Fruit fly (Drosophila melanogaster): ENCODE results near the gene CG8852.

CG8852 gene

DNA sequence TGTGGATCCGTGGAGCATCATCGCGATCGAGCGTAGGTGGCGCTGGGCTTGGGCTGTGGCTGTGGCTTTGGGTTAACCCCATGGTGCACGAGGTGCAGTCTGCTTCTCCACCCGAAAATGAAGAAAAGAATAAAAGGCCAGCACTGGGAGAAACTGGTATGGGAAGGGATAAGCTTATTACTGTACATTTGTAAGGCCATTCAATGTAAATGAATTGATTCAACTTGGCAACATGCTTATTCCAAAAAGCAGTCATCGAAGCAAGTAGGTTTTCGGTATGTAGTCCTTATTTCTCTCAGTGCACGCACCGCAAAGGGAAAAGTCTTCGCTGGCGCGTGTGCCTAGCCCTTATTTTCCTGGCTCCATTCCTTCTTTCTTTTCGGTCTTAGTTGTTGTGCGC, 41.6 kb downstream of the CG8852 start (continued):
- TF ChIP-seq CG2712 (tag; optimal IDR thresholded peaks at IDR 0.05) (peak; percentile 75), Hmr (GFP tag; optimal IDR thresholded peaks at IDR 0.05) (no peak), CG2202 (tag; optimal IDR thresholded peaks at IDR 0.05) (peak; percentile 51), ap (GFP tag; IDR thresholded peaks at IDR 0.05) (peak; percentile 19; the same call in 1 of the 2 replicates)

DNA sequence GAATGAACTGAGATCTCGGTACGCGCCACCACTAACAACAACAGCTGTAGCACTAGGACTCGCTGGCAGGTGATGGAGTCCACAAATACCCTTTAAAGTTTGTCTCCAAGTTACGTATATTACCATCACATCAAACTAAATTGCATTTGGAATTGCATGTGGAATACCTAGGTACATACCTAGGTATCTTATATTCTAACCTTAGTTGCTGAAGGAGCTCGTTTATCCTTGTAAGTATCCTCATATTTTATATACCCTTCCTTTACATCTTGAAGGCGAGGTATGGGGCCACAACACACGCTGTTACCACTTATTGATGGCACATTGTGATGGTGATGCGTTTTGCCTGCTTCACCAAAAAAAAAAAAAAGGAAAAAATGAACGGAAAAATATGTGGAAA, 42.5 kb downstream of the CG8852 start:
- TF ChIP-seq sens (GFP tag) (peak; percentile 63), CG11695 (GFP tag; IDR thresholded peaks at IDR 0.05) (no peak)

DNA sequence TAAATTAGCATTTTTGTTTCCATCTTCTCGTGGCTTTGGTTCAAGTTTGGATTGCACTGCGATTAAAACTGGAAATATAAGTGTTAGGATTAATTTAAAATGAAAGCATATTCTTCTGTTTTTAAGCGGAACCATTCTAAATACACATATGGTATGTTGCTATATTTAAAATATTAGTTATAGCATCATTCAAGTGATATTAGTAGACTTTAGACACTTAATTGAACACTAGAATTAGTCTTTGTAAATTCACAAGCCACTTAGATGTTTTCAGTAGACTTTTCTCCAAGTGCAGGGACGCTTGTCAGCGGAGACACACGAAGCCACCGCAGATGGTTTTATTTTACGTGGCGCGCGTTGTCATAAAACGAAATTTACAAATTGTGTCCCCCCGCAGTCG, 45.0 kb downstream of the CG8852 start:
- peak; percentile 60; the same call in 2 of the 3 replicates for TF ChIP-seq dysf (GFP tag; IDR thresholded peaks at IDR 0.05)
- TF ChIP-seq E2f1 (GFP tag; IDR thresholded peaks at IDR 0.05): peak; percentile 44; the same call in 1 of the 2 replicates
- no peak for TF ChIP-seq vnd (GFP tag; IDR thresholded peaks at IDR 0.05; ENCODE audit: partially characterized antibody)
- TF ChIP-seq CG4404 (GFP tag; IDR thresholded peaks at IDR 0.05): no peak
- TF ChIP-seq slp2 (GFP tag; optimal IDR thresholded peaks at IDR 0.05): peak; percentile 12
- no peak for TF ChIP-seq btn (GFP tag; optimal IDR thresholded peaks at IDR 0.05)
- TF ChIP-seq gem (tag; optimal IDR thresholded peaks at IDR 0.05): peak; percentile 71
- TF ChIP-seq Sox102F (GFP tag; optimal IDR thresholded peaks at IDR 0.05): peak; percentile 45
- peak; percentile 57 for TF ChIP-seq CG18262 (tag; optimal IDR thresholded peaks at IDR 0.05)
- TF ChIP-seq CG7372 (GFP tag; IDR thresholded peaks at IDR 0.05): 0 out of 2 replicates have a peak, but pooled peaks have one; percentile 7
- TF ChIP-seq CG3163 (GFP tag; optimal IDR thresholded peaks at IDR 0.05): no peak
- 0 out of 3 replicates have a peak, but pooled peaks have one; percentile 38 for TF ChIP-seq CG34422 (GFP tag; IDR thresholded peaks at IDR 0.05)
- TF ChIP-seq CG14965 (GFP tag; optimal IDR thresholded peaks at IDR 0.05; ENCODE audit: borderline replicate concordance): no peak
- TF ChIP-seq abd-A (tag; optimal IDR thresholded peaks at IDR 0.05): peak; percentile 12
- peak; percentile 37 for TF ChIP-seq CG17385 (GFP tag; optimal IDR thresholded peaks at IDR 0.05)
- peak; percentile 49 for TF ChIP-seq Rfx (GFP tag; IDR thresholded peaks at IDR 0.05)
- peak; percentile 21 for TF ChIP-seq Oli (tag; optimal IDR thresholded peaks at IDR 0.05)
- no peak for TF ChIP-seq crc (GFP tag; optimal IDR thresholded peaks at IDR 0.05)
- no peak for TF ChIP-seq br (optimal IDR thresholded peaks at IDR 0.05)
- TF ChIP-seq esg (GFP tag; conservative IDR thresholded peaks at IDR 0.05): peak; percentile 66
- peak; percentile 15 for TF ChIP-seq Chrac-16 (GFP tag; optimal IDR thresholded peaks at IDR 0.05)
- peak; percentile 16 to 26 for TF ChIP-seq dpn (GFP tag; optimal IDR thresholded peaks at IDR 0.05)
- peak; percentile 53 for TF ChIP-seq Ptx1 (GFP tag; IDR thresholded peaks at IDR 0.05)
- TF ChIP-seq fd96Cb (tag; optimal IDR thresholded peaks at IDR 0.05): peak; percentile 57
- peak; percentile 18 for TF ChIP-seq CG14710 (tag; optimal IDR thresholded peaks at IDR 0.05)
- TF ChIP-seq lmd (GFP tag; IDR thresholded peaks at IDR 0.05): peak; percentile 60
- TF ChIP-seq bab2 (GFP tag; optimal IDR thresholded peaks at IDR 0.05): no peak
- TF ChIP-seq eve (GFP tag; optimal IDR thresholded peaks at IDR 0.05): peak in 1 of 2 experiments; percentile 2
- TF ChIP-seq Hr51 (GFP tag; optimal IDR thresholded peaks at IDR 0.05): peak in 1 of 2 experiments; percentile 53
- no peak for TF ChIP-seq Eip74EF (GFP tag; optimal IDR thresholded peaks at IDR 0.05)
- TF ChIP-seq CG18764 (GFP tag; optimal IDR thresholded peaks at IDR 0.05): no peak
- peak; percentile 51 for TF ChIP-seq CG30403 (GFP tag; optimal IDR thresholded peaks at IDR 0.05)
- peak; percentile 48; the same call in 1 of the 2 replicates for TF ChIP-seq Xrp1 (GFP tag; IDR thresholded peaks at IDR 0.05)
- peak; percentile 31 for TF ChIP-seq Vsx1 (GFP tag; optimal IDR thresholded peaks at IDR 0.05)
- TF ChIP-seq CG1603 (tag; optimal IDR thresholded peaks at IDR 0.05): peak; percentile 26
- no peak for TF ChIP-seq Atf3 (GFP tag; optimal IDR thresholded peaks at IDR 0.05)
- peak; percentile 2 for TF ChIP-seq CG10654 (GFP tag; optimal IDR thresholded peaks at IDR 0.05)
- TF ChIP-seq CG12659 (GFP tag; optimal IDR thresholded peaks at IDR 0.05): peak; percentile 7
- peak; percentile 36 for TF ChIP-seq tin (GFP tag; optimal IDR thresholded peaks at IDR 0.05)
- TF ChIP-seq repo (GFP tag; optimal IDR thresholded peaks at IDR 0.05): no peak
- peak; percentile 40 for TF ChIP-seq phol (tag; optimal IDR thresholded peaks at IDR 0.05)
- peak; percentile 12 for TF ChIP-seq ATbp (GFP tag; optimal IDR thresholded peaks at IDR 0.05)

All from whole organism, embryonic.